Fruit fly (Drosophila melanogaster): ENCODE results near the gene CG11878.

Gene CG11878

DNA sequence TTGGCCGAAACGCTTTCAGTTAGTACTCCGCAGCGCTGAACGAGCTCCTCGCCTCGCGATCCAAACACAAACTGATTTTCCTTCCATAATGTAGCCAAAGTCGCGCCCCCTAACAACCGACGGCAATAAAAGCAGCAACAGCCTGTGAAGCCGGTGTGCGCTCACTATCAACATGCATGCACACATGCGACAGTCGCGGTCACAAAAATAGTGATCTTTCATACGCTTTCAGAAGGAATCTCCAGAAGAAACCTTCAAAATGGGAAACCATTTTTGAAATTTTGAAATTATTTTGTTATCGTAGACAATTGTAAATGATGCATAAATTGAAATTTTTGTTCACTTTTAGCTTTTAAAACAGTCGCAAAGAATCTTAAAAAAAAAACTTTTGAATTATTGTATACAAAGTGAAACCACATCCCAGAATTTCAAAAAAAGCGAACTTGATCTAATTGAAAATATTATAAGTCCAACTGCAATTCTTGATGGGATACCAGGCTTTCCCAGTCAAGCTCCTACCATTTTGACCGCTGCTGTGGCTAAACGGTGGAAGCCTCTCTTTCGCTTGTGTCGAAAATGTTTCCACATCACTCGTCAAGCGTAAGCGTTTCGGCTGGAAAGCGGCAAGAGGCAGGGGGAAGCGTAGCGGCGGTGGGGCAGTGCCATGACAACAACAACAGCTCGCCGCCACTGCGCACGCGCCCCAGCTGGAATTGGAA, 41.2 kb upstream of the CG11878 start, which contains the start of gene Cad96Cb (continued):
- TF ChIP-seq CG5180 (GFP tag; optimal IDR thresholded peaks at IDR 0.05), result peak; percentile 79

dm6 chr3R:25235362-25235761, 38.3 kb upstream of the CG11878 start, which contains the start of gene Sil1:
Gene Sil1, minus strand, starts transcription at chr3R:25235529.
- TF ChIP-seq CG14710 (tag; optimal IDR thresholded peaks at IDR 0.05) (peak; percentile 22), MBD-R2 (GFP tag; IDR thresholded peaks at IDR 0.05) (peak; percentile 32; the same call in 1 of the 2 replicates), Lim3 (GFP tag; IDR thresholded peaks at IDR 0.05) (no peak), CG4617 (GFP tag; optimal IDR thresholded peaks at IDR 0.05; ENCODE audit: borderline replicate concordance) (peak; percentile 33), Med (GFP tag) (peak; percentile 27), CG3407 (GFP tag; optimal IDR thresholded peaks at IDR 0.05) (no peak), row (GFP tag; IDR thresholded peaks at IDR 0.05) (0 out of 3 replicates have a peak, but pooled peaks have one; percentile 5), amos (GFP tag; IDR thresholded peaks at IDR 0.05; ENCODE audit: partially characterized antibody) (peak; percentile 33; the same call in 1 of the 2 replicates), E2f2 (GFP tag; IDR thresholded peaks at IDR 0.05) (peak; percentile 89), CG1792 (GFP tag; optimal IDR thresholded peaks at IDR 0.05) (no peak), Ptx1 (GFP tag; IDR thresholded peaks at IDR 0.05) (no peak), crol (GFP tag; IDR thresholded peaks at IDR 0.05) (no peak), CG13424 (tag; optimal IDR thresholded peaks at IDR 0.05) (no peak), Fer1 (GFP tag; optimal IDR thresholded peaks at IDR 0.05) (no peak), shn (GFP tag; optimal IDR thresholded peaks at IDR 0.05) (no peak), Side (GFP tag; optimal IDR thresholded peaks at IDR 0.05) (no peak), stwl (tag; optimal IDR thresholded peaks at IDR 0.05) (peak; percentile 49), bbx (GFP tag; IDR thresholded peaks at IDR 0.05; ENCODE audit: partially characterized antibody) (peak; percentile 27; the same call in 1 of the 2 replicates), CG4707 (GFP tag; optimal IDR thresholded peaks at IDR 0.05) (no peak), trem (tag; optimal IDR thresholded peaks at IDR 0.05) (peak; percentile 45), cg (GFP tag; optimal IDR thresholded peaks at IDR 0.05) (no peak), Usf (GFP tag; optimal IDR thresholded peaks at IDR 0.05) (no peak), Hmx (GFP tag; optimal IDR thresholded peaks at IDR 0.05) (no peak), mirr (GFP tag; optimal IDR thresholded peaks at IDR 0.05) (no peak), CG15514 (GFP tag; optimal IDR thresholded peaks at IDR 0.05) (peak; percentile 99), CG9215 (GFP tag; IDR thresholded peaks at IDR 0.05) (no peak), Ets97D (GFP tag; optimal IDR thresholded peaks at IDR 0.05) (peak; percentile 18), CG9609 (GFP tag; optimal IDR thresholded peaks at IDR 0.05) (no peak), Hr39 (optimal IDR thresholded peaks at IDR 0.05) (no peak), sug (tag; optimal IDR thresholded peaks at IDR 0.05) (no peak), Bgb (GFP tag; IDR thresholded peaks at IDR 0.05; ENCODE audit: partially characterized antibody) (no peak), CG4328 (GFP tag; optimal IDR thresholded peaks at IDR 0.05) (no peak), pzg (GFP tag; optimal IDR thresholded peaks at IDR 0.05) (peak; percentile 66), bcd (GFP tag; optimal IDR thresholded peaks at IDR 0.05) (no peak), CG10209 (GFP tag; optimal IDR thresholded peaks at IDR 0.05) (no peak), CG11504 (tag; optimal IDR thresholded peaks at IDR 0.05) (no peak), BEAF-32 (GFP tag; optimal IDR thresholded peaks at IDR 0.05) (peak; percentile 40), Dref (GFP tag; IDR thresholded peaks at IDR 0.05) (peak; percentile 22; the same call in 1 of the 2 replicates), CG10267 (tag; optimal IDR thresholded peaks at IDR 0.05) (peak; percentile 21), CG17328 (GFP tag; IDR thresholded peaks at IDR 0.05) (no peak), MESR4 (GFP tag; optimal IDR thresholded peaks at IDR 0.05) (peak; percentile 50), CG11723 (GFP tag; optimal IDR thresholded peaks at IDR 0.05) (no peak), CG2116 (GFP tag; optimal IDR thresholded peaks at IDR 0.05) (peak; percentile 26), CG1832 (GFP tag; optimal IDR thresholded peaks at IDR 0.05) (no peak), CG6683 (GFP tag; optimal IDR thresholded peaks at IDR 0.05) (no peak), Dp (GFP tag; optimal IDR thresholded peaks at IDR 0.05) (peak; percentile 84)
